Fruit fly (Drosophila melanogaster): ENCODE measurements around the gene CG11983.
A peak's percentile ranks its signal among the peaks of the same experiment; 100 is the strongest.

DNA sequence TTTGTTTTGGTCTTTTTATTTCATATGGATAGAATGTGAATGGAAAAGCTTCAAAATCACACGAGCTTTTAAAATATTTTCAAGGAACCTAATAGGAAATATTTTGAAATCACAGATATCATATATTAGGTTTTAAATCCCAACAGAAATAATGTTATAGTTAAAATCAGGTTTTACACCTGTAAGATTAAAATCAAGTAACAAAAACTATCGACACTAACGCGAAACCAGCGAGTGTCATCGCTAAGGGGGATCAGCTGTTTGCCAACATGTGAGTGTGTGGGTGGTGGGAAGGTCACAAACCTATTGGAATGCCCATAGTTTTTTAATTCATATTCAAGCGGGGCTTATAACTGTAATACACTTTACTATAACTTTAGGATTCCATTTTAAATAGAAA lies 30.5 kb downstream of the CG11983 start, which contains the start of gene hyx:
- TF ChIP-seq Hr83 (GFP tag; optimal IDR thresholded peaks at IDR 0.05; ENCODE audit: poor library complexity, severe bottlenecking) (peak; percentile 80), psq (GFP tag; optimal IDR thresholded peaks at IDR 0.05) (no peak)
